Worm (Caenorhabditis elegans) whole organism, L2 larva: ENCODE results near the gene mab-5.

Experiments
- C34F6.9 ChIP-seq: fragments of 150-350 bp; optimal IDR thresholded peaks from 2 replicates; lab custom pipeline; 2014; ENCODE audit warnings: missing biosample characterization, missing genetic modification characterization
- F13H6.1 ChIP-seq: sonication (generic microtip); optimal IDR thresholded peaks from 2 replicates; lab custom pipeline; 2016; ENCODE audit warnings: missing genetic modification characterization, missing compliant biosample characterization
- R02D3.7 ChIP-seq: fragments of 150-350 bp; optimal IDR thresholded peaks from 2 replicates; lab custom pipeline; 2014; ENCODE audit warnings: missing biosample characterization, missing genetic modification characterization
- Y55F3AM.14 ChIP-seq: fragments of 200-800 bp; sonication (Bioruptor generic); optimal IDR thresholded peaks from 2 replicates; lab custom pipeline; 2018; ENCODE audit warnings: mild to moderate bottlenecking, missing genetic modification characterization, missing compliant biosample characterization
- ZK546.5 ChIP-seq: sonication (generic microtip); optimal IDR thresholded peaks from 2 replicates; lab custom pipeline; 2017; ENCODE audit warnings: missing biosample characterization, missing genetic modification characterization
- alr-1 ChIP-seq: fragments of 150-350 bp; optimal IDR thresholded peaks from 2 replicates; lab custom pipeline; 2014; ENCODE audit warnings: missing biosample characterization, missing genetic modification characterization
- aly-2 ChIP-seq: fragments of 150-350 bp; optimal IDR thresholded peaks from 2 replicates; lab custom pipeline; 2014; ENCODE audit warnings: missing biosample characterization, missing genetic modification characterization
- ama-1 ChIP-seq: fragments of 150-350 bp; optimal IDR thresholded peaks from 2 replicates; lab custom pipeline; 2018; ENCODE audit warnings: inconsistent platforms
- blmp-1 ChIP-seq: sonication (generic microtip); optimal IDR thresholded peaks from 2 replicates; lab custom pipeline; 2017; ENCODE audit warnings: missing genetic modification characterization, mild to moderate bottlenecking, missing compliant biosample characterization, antibody characterized with exemption, moderate library complexity; ENCODE audit not compliant: insufficient read depth
- ceh-82 ChIP-seq: fragments of 150-350 bp; optimal IDR thresholded peaks from 2 replicates; lab custom pipeline; 2014; ENCODE audit warnings: missing biosample characterization, missing genetic modification characterization
- crh-2 ChIP-seq: sonication (generic microtip); optimal IDR thresholded peaks from 2 replicates; lab custom pipeline; 2017; ENCODE audit warnings: missing biosample characterization, missing genetic modification characterization
- elt-1 ChIP-seq: fragments of 150-350 bp; optimal IDR thresholded peaks from 2 replicates; lab custom pipeline; 2014; ENCODE audit warnings: missing biosample characterization, missing genetic modification characterization
- elt-3 ChIP-seq: sonication (generic microtip); optimal IDR thresholded peaks from 2 replicates; lab custom pipeline; 2017; ENCODE audit warnings: missing biosample characterization, missing genetic modification characterization
- fos-1 ChIP-seq: fragments of 150-350 bp; optimal IDR thresholded peaks from 2 replicates; lab custom pipeline; 2014; ENCODE audit warnings: missing biosample characterization, missing genetic modification characterization
- lin-11 ChIP-seq: fragments of 150-350 bp; sonication (generic microtip); optimal IDR thresholded peaks from 2 replicates; lab custom pipeline; 2014; ENCODE audit warnings: missing biosample characterization, missing genetic modification characterization, inconsistent platforms, mixed read lengths
- lin-39 ChIP-seq: fragments of 150-350 bp; optimal IDR thresholded peaks from 2 replicates; lab custom pipeline; 2014; ENCODE audit warnings: missing biosample characterization, missing genetic modification reagents, missing genetic modification characterization
- lsy-2 ChIP-seq, 2 experiments: fragments of 150-350 bp in 1 of 2; sonication (generic microtip) in 1 of 2; optimal IDR thresholded peaks; 2 replicates each; lab custom pipeline; 2014 to 2017; ENCODE audit warnings: missing biosample characterization in 2 of 2, missing genetic modification characterization in 2 of 2
- mdl-1 ChIP-seq, 2 experiments: fragments of 150-350 bp in 1 of 2; sonication (generic microtip) in 1 of 2; optimal IDR thresholded peaks; 2 replicates each; lab custom pipeline; 2017; ENCODE audit warnings: missing biosample characterization in 2 of 2, missing genetic modification characterization in 2 of 2
- nhr-10 ChIP-seq: sonication (generic microtip); optimal IDR thresholded peaks from 2 replicates; lab custom pipeline; 2017; ENCODE audit warnings: missing biosample characterization, missing genetic modification characterization
- nhr-11 ChIP-seq: fragments of 150-350 bp; optimal IDR thresholded peaks from 2 replicates; lab custom pipeline; 2014; ENCODE audit warnings: missing biosample characterization, missing genetic modification characterization
- nhr-12 ChIP-seq: fragments of 150-350 bp; optimal IDR thresholded peaks from 2 replicates; lab custom pipeline; 2014; ENCODE audit warnings: missing biosample characterization, missing genetic modification characterization
- nhr-129 ChIP-seq: fragments of 150-350 bp; optimal IDR thresholded peaks from 2 replicates; lab custom pipeline; 2014; ENCODE audit warnings: missing biosample characterization, missing genetic modification characterization
- nhr-21 ChIP-seq: fragments of 150-350 bp; optimal IDR thresholded peaks from 2 replicates; lab custom pipeline; 2014; ENCODE audit warnings: missing biosample characterization, missing genetic modification characterization
- nhr-23 ChIP-seq: fragments of 150-350 bp; optimal IDR thresholded peaks from 2 replicates; lab custom pipeline; 2014; ENCODE audit warnings: missing biosample characterization, missing genetic modification reagents, missing genetic modification characterization
- nhr-237 ChIP-seq: fragments of 150-350 bp; optimal IDR thresholded peaks from 2 replicates; lab custom pipeline; 2014; ENCODE audit warnings: missing biosample characterization, missing genetic modification characterization
- nhr-25 ChIP-seq: fragments of 150-350 bp; sonication (generic microtip); optimal IDR thresholded peaks from 3 replicates; lab custom pipeline; 2014; ENCODE audit warnings: missing biosample characterization, missing genetic modification characterization
- nhr-77 ChIP-seq: fragments of 150-350 bp; optimal IDR thresholded peaks from 2 replicates; lab custom pipeline; 2014; ENCODE audit warnings: missing biosample characterization, missing genetic modification characterization
- sem-4 ChIP-seq: fragments of 150-350 bp; optimal IDR thresholded peaks from 2 replicates; lab custom pipeline; 2014; ENCODE audit warnings: missing biosample characterization, missing genetic modification reagents, missing genetic modification characterization
- sma-9 ChIP-seq, 2 experiments: fragments of 150-350 bp in 1 of 2; sonication (generic microtip) in 1 of 2; optimal IDR thresholded peaks; 2 replicates each; lab custom pipeline; 2014 to 2016; ENCODE audit warnings: missing genetic modification characterization in 2 of 2, mild to moderate bottlenecking in 1 of 2, missing biosample characterization in 1 of 2, missing compliant biosample characterization in 1 of 2, missing genetic modification reagents in 1 of 2, moderate library complexity in 1 of 2
- snpc-4 ChIP-seq: fragments of 150-350 bp; optimal IDR thresholded peaks from 2 replicates; lab custom pipeline; 2014; ENCODE audit warnings: missing biosample characterization, missing genetic modification characterization
- unc-55 ChIP-seq: fragments of 150-350 bp; sonication (generic microtip); optimal IDR thresholded peaks from 3 replicates; lab custom pipeline; 2014; ENCODE audit warnings: missing biosample characterization, missing genetic modification reagents, missing genetic modification characterization
- unc-62 ChIP-seq: fragments of 150-350 bp; optimal IDR thresholded peaks from 2 replicates; lab custom pipeline; 2014; ENCODE audit warnings: missing biosample characterization, missing genetic modification reagents, missing genetic modification characterization
- zag-1 ChIP-seq: fragments of 150-350 bp; optimal IDR thresholded peaks from 2 replicates; lab custom pipeline; 2014; ENCODE audit warnings: missing biosample characterization, missing genetic modification characterization
- ztf-1 ChIP-seq: fragments of 200-800 bp; sonication (Bioruptor generic); conservative IDR thresholded peaks from 2 replicates; pipeline ENCODE4 v1.3.6; 2022; ENCODE audit warnings: missing genetic modification characterization, missing compliant biosample characterization
- ztf-11 ChIP-seq: sonication (generic microtip); optimal IDR thresholded peaks from 2 replicates; lab custom pipeline; 2017; ENCODE audit warnings: missing biosample characterization, missing genetic modification characterization

The mab-5 gene

DNA sequence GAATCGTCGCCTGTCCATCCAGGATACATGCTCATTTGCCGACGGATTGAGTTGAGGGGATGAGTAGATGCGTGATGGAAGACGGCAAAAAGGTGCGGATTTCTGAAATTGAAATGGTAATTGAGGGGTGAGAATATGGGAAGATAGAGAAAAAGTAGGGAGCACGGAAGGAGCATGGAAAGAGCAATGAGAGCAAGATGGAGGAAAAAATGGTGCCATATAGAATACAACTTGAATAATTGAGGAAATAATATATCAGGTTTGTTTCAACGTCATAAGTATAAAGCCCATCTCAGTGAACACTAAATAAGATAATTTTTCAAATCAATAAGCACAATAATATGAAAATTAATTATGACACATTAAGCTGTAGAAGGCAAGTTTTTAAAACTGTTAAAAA is at the start of gene mab-5:
Gene mab-5 (minus strand): TSS at position 101 of the 400 bp plus-strand sequence.
- no peak for TF ChIP-seq Y55F3AM.14 (GFP tag; lab: Kevin White, UChicago)
- no peak for TF ChIP-seq elt-3
- TF ChIP-seq sma-9 (GFP tag; optimal IDR thresholded peaks at IDR 0.05; lab: Kevin White, UChicago), result no peak
- no peak for TF ChIP-seq sma-9 (tag; optimal IDR thresholded peaks at IDR 0.05; lab: Kevin White, UChicago)
- TF ChIP-seq nhr-25 (tag; lab: Kevin White, UChicago), result no peak
- TF ChIP-seq alr-1 (tag; lab: Kevin White, UChicago), result no peak
- TF ChIP-seq unc-62 (GFP tag; lab: Kevin White, UChicago), result no peak
- TF ChIP-seq ZK546.5, result no peak
- no peak for TF ChIP-seq elt-1

DNA sequence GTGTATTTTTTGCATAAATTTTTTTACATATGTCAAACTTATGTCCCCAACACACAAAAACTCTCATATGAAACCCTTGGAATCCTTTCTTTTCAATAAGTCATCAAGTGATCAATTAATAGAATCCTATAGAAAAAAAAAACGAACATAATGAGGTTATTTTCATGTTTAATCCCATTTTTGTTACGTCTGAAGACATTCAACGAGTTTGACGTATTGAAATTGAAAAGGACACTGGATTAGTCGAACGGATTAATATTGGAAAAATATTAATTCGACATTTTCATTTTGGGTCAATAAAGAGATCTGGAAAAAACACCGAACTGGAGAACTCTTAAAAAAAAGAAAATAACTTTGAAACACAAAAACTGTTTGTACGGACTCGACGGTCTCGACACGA is 49.2 kb upstream of the mab-5 start:
- no peak for TF ChIP-seq R02D3.7 (tag; lab: Kevin White, UChicago)
- TF ChIP-seq, all 48 proteins: peak for 0

DNA sequence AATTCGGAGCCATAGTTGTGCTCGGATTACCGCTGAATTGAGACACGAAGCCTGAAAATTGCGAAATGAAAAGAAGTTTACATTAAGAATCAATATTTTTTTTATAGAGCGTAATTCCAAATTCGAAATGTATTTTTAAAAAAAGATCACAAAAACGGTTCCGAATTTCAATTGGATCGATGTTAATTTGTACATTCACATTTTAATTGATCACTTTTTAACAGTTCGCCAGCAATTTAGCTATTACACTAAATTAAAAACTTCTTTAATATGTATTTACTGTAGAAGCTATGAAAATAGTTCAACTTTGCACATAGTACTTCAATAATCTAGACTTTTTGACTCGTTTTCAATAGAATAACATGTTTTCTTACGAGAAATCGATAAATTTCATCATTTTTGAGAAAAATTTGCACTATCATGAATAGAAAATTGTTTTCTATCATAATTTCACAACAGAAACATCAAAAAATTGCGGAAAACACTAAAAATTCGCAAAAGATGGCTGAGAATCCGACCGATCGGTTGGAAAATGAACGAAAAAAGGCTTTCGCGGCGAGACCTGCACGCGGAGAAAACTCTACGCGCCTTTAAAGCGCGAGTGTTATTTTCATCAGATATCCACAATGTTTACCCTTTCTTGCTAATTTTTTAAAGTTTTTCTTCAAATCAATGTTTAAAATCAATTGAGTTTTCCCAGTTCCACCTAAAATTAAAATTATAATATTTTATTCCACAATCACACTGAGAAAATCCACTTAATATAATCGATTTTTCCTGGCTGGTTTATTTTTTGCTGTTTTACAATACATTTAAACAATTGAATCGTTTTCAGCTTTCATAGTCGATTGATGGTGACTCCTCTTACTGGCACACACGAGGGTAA is 45.6 kb upstream of the mab-5 start, which contains the start of the genes egl-45 and kcmf-1:
Gene egl-45 (minus strand): TSS at position 51 of the 886 bp plus-strand sequence.
Gene kcmf-1 (plus strand): TSS at position 836 of the 886 bp plus-strand sequence.
- peak; percentile 12 for TF ChIP-seq nhr-129 (tag; lab: Kevin White, UChicago)
- TF ChIP-seq C34F6.9 (tag; lab: Kevin White, UChicago), result peak; percentile 42
- TF ChIP-seq lsy-2 (tag; optimal IDR thresholded peaks at IDR 0.05; lab: Kevin White, UChicago), result peak in 1 of 2 experiments; percentile 61
- no peak for TF ChIP-seq R02D3.7 (tag; lab: Kevin White, UChicago)
- no peak for TF ChIP-seq blmp-1 (tag; lab: Kevin White, UChicago)
- no peak for TF ChIP-seq nhr-77 (tag; lab: Kevin White, UChicago)
- no peak for TF ChIP-seq F13H6.1
- no peak for TF ChIP-seq snpc-4 (tag; lab: Kevin White, UChicago)
- TF ChIP-seq ama-1 (lab: Kevin White, UChicago), result no peak
- TF ChIP-seq sem-4 (tag; lab: Kevin White, UChicago), result no peak
- TF ChIP-seq mdl-1 (tag; optimal IDR thresholded peaks at IDR 0.05; lab: Kevin White, UChicago), result no peak
- TF ChIP-seq ztf-1, result no peak
- TF ChIP-seq crh-2 (tag; lab: Kevin White, UChicago), result no peak
- no peak for TF ChIP-seq elt-3

DNA sequence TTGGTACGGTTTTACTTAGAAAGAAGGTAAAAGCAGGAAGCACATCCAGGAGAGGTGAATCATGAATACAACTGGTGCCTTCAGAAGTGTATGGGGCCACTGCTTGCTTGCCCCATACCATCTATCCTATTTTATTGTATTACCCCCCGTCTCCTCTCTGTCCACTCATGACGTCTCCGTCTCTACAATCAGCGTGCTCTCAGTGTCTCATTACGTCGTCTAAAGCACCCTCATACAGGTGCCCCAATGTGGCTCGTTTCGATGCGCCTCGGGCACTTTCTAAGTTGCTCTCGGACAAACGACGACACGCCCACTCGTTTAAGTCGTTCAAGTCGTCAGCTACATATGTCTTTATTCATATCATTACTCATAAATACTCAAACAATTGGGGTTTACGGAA is 40.8 kb upstream of the mab-5 start:
- no peak for TF ChIP-seq nhr-129 (tag; lab: Kevin White, UChicago)
- no peak for TF ChIP-seq ztf-1
- TF ChIP-seq nhr-11, result no peak
- TF ChIP-seq nhr-23 (tag; lab: Kevin White, UChicago), result no peak
- no peak for TF ChIP-seq nhr-21 (tag; lab: Kevin White, UChicago)
- TF ChIP-seq lin-39 (tag; lab: Kevin White, UChicago), result no peak
- TF ChIP-seq mdl-1 (tag; optimal IDR thresholded peaks at IDR 0.05; lab: Kevin White, UChicago), result no peak
- TF ChIP-seq lin-11 (tag; lab: Kevin White, UChicago), result no peak
- no peak for TF ChIP-seq sma-9 (GFP tag; optimal IDR thresholded peaks at IDR 0.05; lab: Kevin White, UChicago)
- no peak for TF ChIP-seq sma-9 (tag; optimal IDR thresholded peaks at IDR 0.05; lab: Kevin White, UChicago)
- no peak for TF ChIP-seq ceh-82 (tag; lab: Kevin White, UChicago)

DNA sequence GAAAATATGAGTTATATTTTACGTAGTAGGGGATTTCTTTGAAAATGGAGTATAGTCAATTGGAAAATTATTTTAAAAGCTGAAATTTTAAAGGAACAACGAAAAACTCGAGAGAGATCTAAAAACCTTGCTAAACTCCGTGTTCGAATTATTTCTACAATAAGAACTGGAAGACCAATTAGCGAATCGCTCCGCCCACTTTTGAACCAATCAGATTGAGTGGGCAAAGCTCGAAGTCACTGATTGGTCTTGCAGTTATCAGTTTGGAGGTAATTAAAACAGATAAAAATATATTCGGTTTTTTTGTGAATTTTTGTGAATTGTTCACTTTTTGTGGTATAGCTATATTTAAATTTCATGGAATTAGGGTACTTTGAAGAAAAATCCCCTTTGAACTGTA is 40.0 kb upstream of the mab-5 start:
- TF ChIP-seq nhr-237 (tag; lab: Kevin White, UChicago) (no peak), lsy-2 (tag; optimal IDR thresholded peaks at IDR 0.05; lab: Kevin White, UChicago) (peak in 1 of 2 experiments; percentile 5)

DNA sequence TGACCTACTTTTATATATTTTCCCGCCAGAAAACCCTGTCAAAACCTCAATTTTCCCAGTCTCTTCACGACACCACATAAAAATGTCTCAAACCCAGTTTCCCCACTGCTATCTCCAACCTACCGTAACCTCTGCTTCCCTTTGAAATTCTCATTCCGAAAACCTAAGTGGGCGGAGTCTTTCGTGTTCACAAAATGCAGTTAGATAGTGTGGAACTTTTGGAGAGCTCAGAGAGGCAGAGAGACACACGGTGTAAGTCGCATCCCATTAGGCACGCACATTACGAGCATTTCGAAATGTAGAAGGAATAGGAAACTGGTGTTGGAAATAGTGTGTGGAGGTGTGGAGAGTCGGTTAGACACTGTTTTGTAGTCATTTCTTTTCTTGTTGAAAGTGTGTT is 36.6 kb upstream of the mab-5 start:
- TF ChIP-seq fos-1 (no peak), lsy-2 (tag; optimal IDR thresholded peaks at IDR 0.05; lab: Kevin White, UChicago) (peak in 1 of 2 experiments; percentile 57), nhr-12 (tag; lab: Kevin White, UChicago) (no peak), ceh-82 (tag; lab: Kevin White, UChicago) (no peak), ztf-11 (no peak), R02D3.7 (tag; lab: Kevin White, UChicago) (no peak), aly-2 (tag; lab: Kevin White, UChicago) (no peak), elt-1 (no peak), nhr-10 (no peak), C34F6.9 (tag; lab: Kevin White, UChicago) (no peak), nhr-77 (tag; lab: Kevin White, UChicago) (no peak), unc-62 (GFP tag; lab: Kevin White, UChicago) (no peak), zag-1 (no peak), nhr-129 (tag; lab: Kevin White, UChicago) (peak; percentile 41), lin-39 (tag; lab: Kevin White, UChicago) (no peak), nhr-23 (tag; lab: Kevin White, UChicago) (no peak), nhr-11 (no peak), ama-1 (lab: Kevin White, UChicago) (no peak), unc-55 (GFP tag; lab: Kevin White, UChicago) (peak; percentile 43), nhr-25 (tag; lab: Kevin White, UChicago) (no peak)
